Fruit fly (Drosophila melanogaster) whole organism, embryonic: ENCODE data around the gene CG34417.

Source experiments
- Abd-B ChIP-seq: fragments of 200-800 bp; sonication (Bioruptor generic); optimal IDR thresholded peaks from 2 replicates; lab custom pipeline; 2018; ENCODE audit warnings: missing biosample characterization, mild to moderate bottlenecking, missing genetic modification characterization, moderate library complexity
- Adf1 ChIP-seq: fragments of 200-800 bp; sonication (Bioruptor generic); IDR thresholded peaks from 2 replicates; pipeline ENCODE4 v1.3.6; 2022; ENCODE audit warnings: missing biosample characterization, missing genetic modification characterization
- CG10654 ChIP-seq: fragments of 200-800 bp; sonication (Bioruptor generic); optimal IDR thresholded peaks from 2 replicates; lab custom pipeline; 2016; ENCODE audit warnings: missing biosample characterization, missing genetic modification characterization
- CG10959 ChIP-seq: fragments of 200-800 bp; sonication (Bioruptor generic); IDR thresholded peaks from 2 replicates; pipeline ENCODE4 v1.3.6; 2022; ENCODE audit warnings: missing biosample characterization, missing genetic modification characterization
- CG10979 ChIP-seq: fragments of 200-800 bp; sonication (Bioruptor generic); optimal IDR thresholded peaks from 2 replicates; lab custom pipeline; 2018; ENCODE audit warnings: missing biosample characterization, mild to moderate bottlenecking, missing genetic modification characterization, moderate library complexity
- CG11247 ChIP-seq: fragments of 200-800 bp; sonication (Bioruptor generic); IDR thresholded peaks from 2 replicates; pipeline ENCODE4 v1.3.6; 2022; ENCODE audit warnings: missing biosample characterization, missing genetic modification characterization
- CG11456 ChIP-seq: fragments of 200-800 bp; sonication (Bioruptor generic); IDR thresholded peaks from 3 replicates; pipeline ENCODE4 v1.3.6; 2022; ENCODE audit warnings: missing biosample characterization, missing genetic modification characterization
- CG12659 ChIP-seq: fragments of 200-800 bp; sonication (Bioruptor generic); optimal IDR thresholded peaks from 3 replicates; lab custom pipeline; 2017; ENCODE audit warnings: mild to moderate bottlenecking, missing biosample characterization, missing genetic modification reagents, missing genetic modification characterization
- CG13123 ChIP-seq: fragments of 200-800 bp; sonication (Bioruptor generic); optimal IDR thresholded peaks from 2 replicates; lab custom pipeline; 2016; ENCODE audit warnings: missing biosample characterization, missing genetic modification characterization
- CG13287 ChIP-seq: fragments of 200-800 bp; sonication (Bioruptor generic); IDR thresholded peaks from 2 replicates; pipeline ENCODE4 v1.3.6; 2022; ENCODE audit warnings: missing biosample characterization, missing genetic modification characterization; ENCODE audit not compliant: partially characterized antibody
- CG14667 ChIP-seq: fragments of 200-800 bp; sonication (Bioruptor generic); IDR thresholded peaks from 2 replicates; pipeline ENCODE4 v1.3.6; 2022; ENCODE audit warnings: missing biosample characterization, missing genetic modification characterization
- CG15514 ChIP-seq: fragments of 200-800 bp; sonication (Bioruptor generic); optimal IDR thresholded peaks from 3 replicates; lab custom pipeline; 2017; ENCODE audit warnings: missing biosample characterization, missing genetic modification characterization, mild to moderate bottlenecking, moderate library complexity, missing genetic modification reagents
- CG17186 ChIP-seq: fragments of 200-800 bp; sonication (Bioruptor generic); optimal IDR thresholded peaks from 3 replicates; lab custom pipeline; 2017; ENCODE audit warnings: missing biosample characterization, missing genetic modification reagents, missing genetic modification characterization
- CG17829 ChIP-seq: fragments of 200-800 bp; optimal IDR thresholded peaks from 2 replicates; lab custom pipeline; 2019; ENCODE audit warnings: missing biosample characterization, mild to moderate bottlenecking, missing genetic modification characterization, moderate library complexity
- CG34224 ChIP-seq: fragments of 200-800 bp; sonication (Bioruptor generic); IDR thresholded peaks from 3 replicates; pipeline ENCODE4 v1.3.6; 2022; ENCODE audit warnings: missing biosample characterization, missing genetic modification characterization; ENCODE audit not compliant: partially characterized antibody
- CG7928 ChIP-seq: fragments of 200-800 bp; sonication (Bioruptor generic); optimal IDR thresholded peaks from 2 replicates; lab custom pipeline; 2017; ENCODE audit warnings: missing biosample characterization, mild to moderate bottlenecking, missing genetic modification characterization
- CG8089 ChIP-seq: fragments of 200-800 bp; sonication (Bioruptor generic); optimal IDR thresholded peaks from 3 replicates; lab custom pipeline; 2016; ENCODE audit warnings: missing biosample characterization, missing genetic modification characterization
- CG9609 ChIP-seq: fragments of 200-800 bp; sonication (Bioruptor generic); optimal IDR thresholded peaks from 3 replicates; lab custom pipeline; 2016; ENCODE audit warnings: missing biosample characterization, missing genetic modification characterization
- Chrac-16 ChIP-seq: fragments of 200-800 bp; sonication (Bioruptor generic); optimal IDR thresholded peaks from 3 replicates; lab custom pipeline; 2016; ENCODE audit warnings: missing biosample characterization, missing genetic modification characterization
- Doc3 ChIP-seq: fragments of 200-800 bp; sonication (Bioruptor generic); IDR thresholded peaks from 3 replicates; pipeline ENCODE4 v1.3.6; 2022; ENCODE audit warnings: missing biosample characterization, missing genetic modification characterization; ENCODE audit not compliant: partially characterized antibody
- ERR ChIP-seq: fragments of 200-800 bp; sonication (Bioruptor generic); optimal IDR thresholded peaks from 2 replicates; lab custom pipeline; 2016; ENCODE audit warnings: missing biosample characterization, missing genetic modification characterization
- Ets97D ChIP-seq: fragments of 200-800 bp; sonication (Bioruptor generic); optimal IDR thresholded peaks from 3 replicates; lab custom pipeline; 2016; ENCODE audit warnings: missing biosample characterization, missing genetic modification characterization
- HLH3B ChIP-seq: fragments of 200-800 bp; sonication (Bioruptor generic); IDR thresholded peaks from 2 replicates; pipeline ENCODE4 v1.3.6; 2022; ENCODE audit warnings: missing biosample characterization, missing genetic modification characterization
- Hr39 ChIP-seq: fragments of >200 bp; optimal IDR thresholded peaks from 2 replicates; lab custom pipeline; 2017
- Kr ChIP-seq: fragments of 200-800 bp; sonication (Bioruptor generic); optimal IDR thresholded peaks from 2 replicates; lab custom pipeline; 2017; ENCODE audit warnings: missing biosample characterization, mild to moderate bottlenecking, missing genetic modification characterization
- NC2α ChIP-seq: fragments of 200-800 bp; sonication (Bioruptor generic); optimal IDR thresholded peaks from 2 replicates; lab custom pipeline; 2016; ENCODE audit warnings: missing biosample characterization, missing genetic modification characterization
- Nf-YB ChIP-seq: fragments of 200-800 bp; sonication (Bioruptor generic); optimal IDR thresholded peaks from 3 replicates; lab custom pipeline; 2019; ENCODE audit warnings: missing biosample characterization, mild to moderate bottlenecking, missing genetic modification characterization, moderate library complexity
- PHDP ChIP-seq: fragments of 200-800 bp; sonication (Bioruptor generic); optimal IDR thresholded peaks from 3 replicates; lab custom pipeline; 2018; ENCODE audit warnings: missing biosample characterization, mild to moderate bottlenecking, missing genetic modification characterization, moderate library complexity
- Ptx1 ChIP-seq: fragments of 200-800 bp; sonication (Bioruptor generic); IDR thresholded peaks from 2 replicates; pipeline ENCODE4 v1.3.6; 2022; ENCODE audit warnings: missing biosample characterization, missing genetic modification characterization
- Sry-δ ChIP-seq: fragments of 200-800 bp; sonication (Bioruptor generic); optimal IDR thresholded peaks from 2 replicates; lab custom pipeline; 2016; ENCODE audit warnings: missing biosample characterization, missing genetic modification characterization
- TFAM ChIP-seq: fragments of 200-800 bp; sonication (Bioruptor generic); optimal IDR thresholded peaks from 2 replicates; lab custom pipeline; 2017; ENCODE audit warnings: missing biosample characterization, missing genetic modification characterization, inconsistent platforms
- Taf1 ChIP-seq: fragments of 200-800 bp; sonication (Bioruptor generic); IDR thresholded peaks from 2 replicates; pipeline ENCODE4 v1.3.6; 2022; ENCODE audit warnings: missing biosample characterization, missing genetic modification characterization
- Xrp1 ChIP-seq: fragments of 200-800 bp; sonication (Bioruptor generic); IDR thresholded peaks from 2 replicates; pipeline ENCODE4 v1.3.6; 2022; ENCODE audit warnings: missing biosample characterization, missing genetic modification characterization
- ara ChIP-seq: fragments of 200-800 bp; sonication (Bioruptor generic); IDR thresholded peaks from 2 replicates; pipeline ENCODE4 v1.3.6; 2022; ENCODE audit warnings: missing biosample characterization, missing genetic modification characterization
- chinmo ChIP-seq: fragments of 200-800 bp; sonication (Bioruptor generic); IDR thresholded peaks from 4 replicates; pipeline ENCODE4 v1.3.6; 2022; ENCODE audit warnings: missing biosample characterization, missing genetic modification characterization; ENCODE audit not compliant: partially characterized antibody
- fd64A ChIP-seq: fragments of 200-800 bp; sonication (Bioruptor generic); optimal IDR thresholded peaks from 3 replicates; lab custom pipeline; 2018; ENCODE audit warnings: missing biosample characterization, mild to moderate bottlenecking, missing genetic modification characterization
- gro ChIP-seq: fragments of 200-800 bp; sonication (Bioruptor generic); optimal IDR thresholded peaks from 2 replicates; lab custom pipeline; 2016; ENCODE audit warnings: missing biosample characterization, missing genetic modification characterization
- gt ChIP-seq: fragments of 200-800 bp; sonication (Bioruptor generic); IDR thresholded peaks from 2 replicates; pipeline ENCODE4 v1.3.6; 2022; ENCODE audit warnings: missing biosample characterization, missing genetic modification characterization
- ken ChIP-seq: fragments of 200-800 bp; sonication (Bioruptor generic); IDR thresholded peaks from 3 replicates; pipeline ENCODE4 v1.3.6; 2022; ENCODE audit warnings: missing biosample characterization, missing genetic modification characterization
- lbe ChIP-seq: fragments of 200-800 bp; sonication (Bioruptor generic); optimal IDR thresholded peaks from 2 replicates; lab custom pipeline; 2016; ENCODE audit warnings: missing biosample characterization, mild to moderate bottlenecking, missing genetic modification characterization
- mirr ChIP-seq: fragments of 200-800 bp; sonication (Bioruptor generic); optimal IDR thresholded peaks from 3 replicates; lab custom pipeline; 2018; ENCODE audit warnings: missing biosample characterization, mild to moderate bottlenecking, missing genetic modification characterization
- nerfin-2 ChIP-seq: fragments of 200-800 bp; sonication (Bioruptor generic); IDR thresholded peaks from 2 replicates; pipeline ENCODE4 v1.3.6; 2022; ENCODE audit warnings: missing biosample characterization, missing genetic modification characterization; ENCODE audit not compliant: partially characterized antibody
- nmo ChIP-seq: fragments of 200-800 bp; sonication (Bioruptor generic); optimal IDR thresholded peaks from 2 replicates; lab custom pipeline; 2018; ENCODE audit warnings: missing biosample characterization, mild to moderate bottlenecking, missing genetic modification characterization, moderate library complexity
- nom ChIP-seq: fragments of 200-800 bp; sonication (Bioruptor generic); optimal IDR thresholded peaks from 2 replicates; lab custom pipeline; 2017; ENCODE audit warnings: missing biosample characterization, missing genetic modification characterization, mild to moderate bottlenecking, moderate library complexity, missing genetic modification reagents
- oc ChIP-seq: fragments of 200-800 bp; sonication (Bioruptor generic); optimal IDR thresholded peaks from 2 replicates; lab custom pipeline; 2018; ENCODE audit warnings: missing biosample characterization, mild to moderate bottlenecking, missing genetic modification characterization, moderate library complexity
- row ChIP-seq: fragments of 200-800 bp; sonication (Bioruptor generic); IDR thresholded peaks from 3 replicates; pipeline ENCODE4 v1.3.6; 2022; ENCODE audit warnings: missing biosample characterization, missing genetic modification characterization
- sob ChIP-seq: fragments of 200-800 bp; sonication (Bioruptor generic); IDR thresholded peaks from 2 replicates; pipeline ENCODE4 v1.3.6; 2022; ENCODE audit warnings: missing biosample characterization, missing genetic modification characterization
- stc ChIP-seq: fragments of 200-800 bp; sonication (Bioruptor generic); IDR thresholded peaks from 2 replicates; pipeline ENCODE4 v1.3.6; 2022; ENCODE audit warnings: missing biosample characterization, missing genetic modification characterization
- zen2 ChIP-seq: fragments of 200-800 bp; sonication (Bioruptor generic); IDR thresholded peaks from 3 replicates; pipeline ENCODE4 v1.3.6; 2022; ENCODE audit warnings: missing biosample characterization, missing genetic modification characterization; ENCODE audit not compliant: partially characterized antibody

The CG34417 gene

DNA sequence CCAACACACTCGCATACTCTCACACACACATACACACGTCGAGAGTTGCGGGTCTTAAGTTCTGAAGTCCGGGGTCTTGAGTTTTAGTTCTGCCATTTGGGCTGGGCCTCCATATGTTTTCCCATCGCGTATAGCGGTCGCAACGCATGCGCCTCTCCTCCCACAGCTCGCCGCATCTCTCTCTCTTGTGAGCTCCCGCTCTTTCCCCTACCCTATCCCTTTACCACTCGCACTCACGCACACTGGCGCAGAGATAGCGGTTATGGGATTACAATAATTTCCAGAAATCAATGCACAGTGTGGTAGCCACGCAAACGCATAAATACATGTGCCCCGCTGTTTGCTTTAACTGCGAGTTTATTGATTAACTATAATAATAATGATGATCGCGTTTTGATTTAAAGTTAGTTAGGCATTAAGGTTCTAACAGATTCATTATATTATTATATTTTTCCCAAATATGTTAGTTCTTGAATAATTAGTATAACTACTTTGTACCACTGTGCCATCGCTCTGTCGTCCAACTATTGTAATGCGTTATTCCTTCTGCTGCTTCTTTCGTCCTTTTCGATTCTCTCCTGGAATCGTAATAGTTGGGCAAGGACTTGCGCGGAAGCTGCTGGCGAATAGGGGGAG, 61.2 kb downstream of the CG34417 start (continued):
- TF ChIP-seq CG34224 (GFP tag; lab: Robert Waterston, UW) (0 out of 3 replicates have a peak, but pooled peaks have one; percentile 7), CG13287 (no peak), lbe (GFP tag; lab: Kevin White, UChicago) (peak; percentile 75), gt (GFP tag; lab: Robert Waterston, UW) (peak; percentile 65), fd64A (GFP tag; lab: Kevin White, UChicago) (peak; percentile 84), CG7928 (GFP tag; lab: Kevin White, UChicago) (peak; percentile 54), CG10654 (GFP tag; lab: Kevin White, UChicago) (peak; percentile 85), CG9609 (GFP tag; lab: Kevin White, UChicago) (peak; percentile 69), CG17186 (GFP tag; lab: Kevin White, UChicago) (peak; percentile 58), Ptx1 (GFP tag; lab: Robert Waterston, UW) (peak; percentile 91), CG14667 (GFP tag; lab: Robert Waterston, UW) (peak; percentile 74), Doc3 (GFP tag; lab: Robert Waterston, UW) (no peak), CG13123 (GFP tag; lab: Kevin White, UChicago) (peak; percentile 74), CG11456 (GFP tag; lab: Robert Waterston, UW) (peak; percentile 86), zen2 (GFP tag; lab: Robert Waterston, UW) (0 out of 3 replicates have a peak, but pooled peaks have one; percentile 28), Chrac-16 (GFP tag; lab: Kevin White, UChicago) (peak; percentile 90), CG15514 (GFP tag; lab: Kevin White, UChicago) (peak; percentile 84), Sry-δ (GFP tag; lab: Kevin White, UChicago) (peak; percentile 38), Ets97D (peak; percentile 48), gro (GFP tag; lab: Kevin White, UChicago) (peak; percentile 79), nmo (peak; percentile 96), CG10979 (tag; lab: Kevin White, UChicago) (peak; percentile 94), CG10959 (GFP tag; lab: Robert Waterston, UW) (peak; percentile 78), Kr (no peak), NC2α (GFP tag; lab: Kevin White, UChicago) (peak; percentile 11), Nf-YB (GFP tag; lab: Kevin White, UChicago) (peak; percentile 75), PHDP (peak; percentile 94), TFAM (GFP tag; lab: Kevin White, UChicago) (peak; percentile 72), Xrp1 (GFP tag; lab: Robert Waterston, UW) (peak; percentile 94), row (peak; percentile 95), Hr39 (lab: Kevin White, UChicago) (no peak), oc (peak; percentile 90), Abd-B (GFP tag; lab: Kevin White, UChicago) (peak; percentile 88), sob (peak; percentile 84), mirr (peak; percentile 55), Taf1 (0 out of 2 replicates have a peak, but pooled peaks have one; percentile 50), CG8089 (GFP tag; lab: Kevin White, UChicago) (peak; percentile 70), ken (GFP tag; lab: Robert Waterston, UW) (peak; percentile 85), ara (GFP tag; lab: Robert Waterston, UW) (peak; percentile 88), stc (GFP tag; lab: Robert Waterston, UW) (peak; percentile 88), HLH3B (GFP tag; lab: Robert Waterston, UW) (peak; percentile 88), nerfin-2 (peak; percentile 15; the same call in 1 of the 2 replicates), Adf1 (GFP tag; lab: Robert Waterston, UW) (peak; percentile 69), CG17829 (tag; lab: Kevin White, UChicago) (peak; percentile 95), CG12659 (GFP tag; lab: Kevin White, UChicago) (peak; percentile 93), CG11247 (peak; percentile 75), chinmo (no peak), ERR (peak; percentile 63), nom (peak; percentile 87)
